Worm (Caenorhabditis elegans): ENCODE results near the gene C10B5.3.

- TF ChIP-seq lsy-2 (tag; optimal IDR thresholded peaks at IDR 0.05) (no peak), mls-2 (tag; optimal IDR thresholded peaks at IDR 0.05) (no peak), mab-5 (tag; optimal IDR thresholded peaks at IDR 0.05) (no peak), nhr-12 (tag; optimal IDR thresholded peaks at IDR 0.05) (no peak), flh-1 (GFP tag; optimal IDR thresholded peaks at IDR 0.05) (no peak), drap-1 (GFP tag; optimal IDR thresholded peaks at IDR 0.05) (no peak)
These were observed 22.8 kb upstream of the C10B5.3 start, which contains the start of gene fip-4 for ce11 chrV:8610633-8611404.
